Fruit fly (Drosophila melanogaster) whole organism, embryonic: ENCODE data around the gene CG9514.

Experiments used
- Atf6 ChIP-seq: fragments of 200-800 bp; sonication (Bioruptor generic); IDR thresholded peaks from 2 replicates; pipeline ENCODE4 v1.3.6; 2022; ENCODE audit warnings: missing biosample characterization, missing genetic modification characterization
- Awh ChIP-seq: fragments of 200-800 bp; sonication (Bioruptor generic); IDR thresholded peaks from 2 replicates; pipeline ENCODE4, ENCODE4 v1.3.6; 2022; ENCODE audit warnings: missing biosample characterization, missing genetic modification characterization
- CG10209 ChIP-seq: fragments of 200-800 bp; sonication (Bioruptor generic); optimal IDR thresholded peaks from 3 replicates; lab custom pipeline; 2017; ENCODE audit warnings: missing biosample characterization, mild to moderate bottlenecking, missing genetic modification characterization, missing genetic modification reagents
- CG10366 ChIP-seq: fragments of 200-800 bp; sonication (Bioruptor generic); IDR thresholded peaks from 2 replicates; pipeline ENCODE4 v1.3.6; 2022; ENCODE audit warnings: missing biosample characterization, missing genetic modification characterization
- CG10979 ChIP-seq: fragments of 200-800 bp; sonication (Bioruptor generic); optimal IDR thresholded peaks from 2 replicates; lab custom pipeline; 2018; ENCODE audit warnings: missing biosample characterization, mild to moderate bottlenecking, missing genetic modification characterization, moderate library complexity
- CG11560 ChIP-seq: fragments of 200-800 bp; sonication (Bioruptor generic); IDR thresholded peaks from 3 replicates; pipeline ENCODE4 v1.3.6; 2022; ENCODE audit warnings: missing biosample characterization, missing genetic modification characterization
- CG12219 ChIP-seq: fragments of 200-800 bp; sonication (Bioruptor generic); optimal IDR thresholded peaks from 3 replicates; lab custom pipeline; 2018; ENCODE audit warnings: missing biosample characterization, mild to moderate bottlenecking, missing genetic modification characterization
- CG12391 ChIP-seq: fragments of 200-800 bp; sonication (Bioruptor generic); optimal IDR thresholded peaks from 3 replicates; lab custom pipeline; 2018; ENCODE audit warnings: missing biosample characterization, mild to moderate bottlenecking, missing genetic modification characterization, moderate library complexity
- CG12659 ChIP-seq: fragments of 200-800 bp; sonication (Bioruptor generic); optimal IDR thresholded peaks from 3 replicates; lab custom pipeline; 2017; ENCODE audit warnings: mild to moderate bottlenecking, missing biosample characterization, missing genetic modification reagents, missing genetic modification characterization
- CG15269 ChIP-seq: fragments of 200-800 bp; sonication (Bioruptor generic); optimal IDR thresholded peaks from 2 replicates; lab custom pipeline; 2018; ENCODE audit warnings: missing biosample characterization, mild to moderate bottlenecking, missing genetic modification characterization, moderate library complexity
- CG15479 ChIP-seq: fragments of 200-800 bp; sonication (Bioruptor generic); optimal IDR thresholded peaks from 3 replicates; lab custom pipeline; 2019; ENCODE audit warnings: missing biosample characterization, mild to moderate bottlenecking, missing genetic modification characterization, moderate library complexity
- CG16863 ChIP-seq: fragments of 200-800 bp; sonication (Bioruptor generic); optimal IDR thresholded peaks from 3 replicates; lab custom pipeline; 2016; ENCODE audit warnings: missing biosample characterization, missing genetic modification characterization
- CG31365 ChIP-seq: fragments of 200-800 bp; sonication (Bioruptor generic); optimal IDR thresholded peaks from 2 replicates; lab custom pipeline; 2018; ENCODE audit warnings: missing biosample characterization, mild to moderate bottlenecking, missing genetic modification characterization
- CG3847 ChIP-seq: fragments of 200-800 bp; sonication (Bioruptor generic); IDR thresholded peaks from 2 replicates; pipeline ENCODE4 v1.3.6; 2022; ENCODE audit warnings: missing biosample characterization, missing genetic modification characterization
- CG6854 ChIP-seq: fragments of 200-800 bp; sonication (Bioruptor generic); optimal IDR thresholded peaks from 3 replicates; lab custom pipeline; 2017; ENCODE audit warnings: missing biosample characterization, mild to moderate bottlenecking, missing genetic modification characterization
- CG8089 ChIP-seq: fragments of 200-800 bp; sonication (Bioruptor generic); optimal IDR thresholded peaks from 3 replicates; lab custom pipeline; 2016; ENCODE audit warnings: missing biosample characterization, missing genetic modification characterization
- CG8290 ChIP-seq, 3 experiments: fragments of 200-800 bp; sonication (Bioruptor generic); optimal IDR thresholded peaks; 2 replicates each; lab custom pipeline; 2016 to 2019; ENCODE audit warnings: missing biosample characterization in 3 of 3, missing genetic modification characterization in 3 of 3, mild to moderate bottlenecking in 2 of 3, moderate library complexity in 1 of 3
- CG8765 ChIP-seq: fragments of 200-800 bp; sonication (Bioruptor generic); IDR thresholded peaks from 2 replicates; pipeline ENCODE4 v1.3.6; 2022; ENCODE audit warnings: missing biosample characterization, missing genetic modification characterization
- CkIIα-i1 ChIP-seq: fragments of 200-800 bp; sonication (Bioruptor generic); IDR thresholded peaks from 2 replicates; pipeline ENCODE4 v1.3.6; 2022; ENCODE audit warnings: missing biosample characterization, missing genetic modification characterization
- Doc3 ChIP-seq: fragments of 200-800 bp; sonication (Bioruptor generic); IDR thresholded peaks from 3 replicates; pipeline ENCODE4 v1.3.6; 2022; ENCODE audit warnings: missing biosample characterization, missing genetic modification characterization; ENCODE audit not compliant: partially characterized antibody
- Elba2 ChIP-seq: fragments of 200-800 bp; sonication (Bioruptor generic); optimal IDR thresholded peaks from 3 replicates; lab custom pipeline; 2016; ENCODE audit warnings: missing biosample characterization, missing genetic modification characterization
- Hey ChIP-seq: fragments of 200-800 bp; sonication (Bioruptor generic); optimal IDR thresholded peaks from 3 replicates; lab custom pipeline; 2018; ENCODE audit warnings: missing biosample characterization, mild to moderate bottlenecking, missing genetic modification characterization
- Hr39 ChIP-seq: fragments of >200 bp; optimal IDR thresholded peaks from 2 replicates; lab custom pipeline; 2017
- MBD-R2 ChIP-seq: fragments of 200-800 bp; sonication (Bioruptor generic); IDR thresholded peaks from 2 replicates; pipeline ENCODE4 v1.3.6; 2022; ENCODE audit warnings: missing biosample characterization, missing genetic modification characterization
- NFAT ChIP-seq: fragments of 200-800 bp; sonication (Bioruptor generic); IDR thresholded peaks from 2 replicates; pipeline ENCODE4 v1.3.6; 2022; ENCODE audit warnings: missing biosample characterization, missing genetic modification characterization
- Six4 ChIP-seq: fragments of 200-800 bp; sonication (Bioruptor generic); optimal IDR thresholded peaks from 2 replicates; lab custom pipeline; 2016; ENCODE audit warnings: missing biosample characterization, missing genetic modification characterization
- Ssrp ChIP-seq: fragments of 200-800 bp; sonication (Bioruptor generic); optimal IDR thresholded peaks from 2 replicates; lab custom pipeline; 2018; ENCODE audit warnings: missing biosample characterization, mild to moderate bottlenecking, missing genetic modification characterization, moderate library complexity
- Tbp ChIP-seq: fragments of >200 bp; optimal IDR thresholded peaks from 2 replicates; lab custom pipeline; 2018; ENCODE audit warnings: missing biosample characterization, missing genetic modification characterization
- abd-A ChIP-seq: fragments of 200-800 bp; sonication (Bioruptor generic); optimal IDR thresholded peaks from 3 replicates; lab custom pipeline; 2019; ENCODE audit warnings: missing biosample characterization, mild to moderate bottlenecking, missing genetic modification characterization, moderate library complexity
- chinmo ChIP-seq: fragments of 200-800 bp; sonication (Bioruptor generic); IDR thresholded peaks from 4 replicates; pipeline ENCODE4 v1.3.6; 2022; ENCODE audit warnings: missing biosample characterization, missing genetic modification characterization; ENCODE audit not compliant: partially characterized antibody
- crc ChIP-seq: fragments of 200-800 bp; sonication (Bioruptor generic); optimal IDR thresholded peaks from 2 replicates; lab custom pipeline; 2016; ENCODE audit warnings: missing biosample characterization, missing genetic modification characterization
- dm ChIP-seq: fragments of 200-800 bp; sonication (Bioruptor generic); optimal IDR thresholded peaks from 3 replicates; lab custom pipeline; 2016; ENCODE audit warnings: missing biosample characterization, missing genetic modification characterization
- dysf ChIP-seq: fragments of 200-800 bp; sonication (Bioruptor generic); IDR thresholded peaks from 3 replicates; pipeline ENCODE4 v1.3.6; 2022; ENCODE audit warnings: missing biosample characterization, missing genetic modification characterization
- fd102C ChIP-seq: fragments of 200-800 bp; sonication (Bioruptor generic); optimal IDR thresholded peaks from 2 replicates; lab custom pipeline; 2018; ENCODE audit warnings: missing biosample characterization, mild to moderate bottlenecking, missing genetic modification characterization, moderate library complexity
- gfzf ChIP-seq: fragments of 200-800 bp; sonication (Bioruptor generic); optimal IDR thresholded peaks from 2 replicates; lab custom pipeline; 2016; ENCODE audit warnings: missing biosample characterization, mild to moderate bottlenecking, missing genetic modification characterization, moderate library complexity
- insv ChIP-seq, 2 experiments: fragments of 200-800 bp; sonication (Bioruptor generic); optimal IDR thresholded peaks; 3 replicates each; lab custom pipeline; 2016 to 2018; ENCODE audit warnings: missing biosample characterization in 2 of 2, missing genetic modification characterization in 2 of 2
- kah ChIP-seq: fragments of 200-800 bp; sonication (Bioruptor generic); optimal IDR thresholded peaks from 2 replicates; lab custom pipeline; 2018; ENCODE audit warnings: missing biosample characterization, mild to moderate bottlenecking, missing genetic modification characterization
- luna ChIP-seq: fragments of 200-800 bp; sonication (Bioruptor generic); optimal IDR thresholded peaks from 2 replicates; lab custom pipeline; 2016; ENCODE audit warnings: missing biosample characterization, missing genetic modification characterization
- maf-S ChIP-seq: fragments of 200-800 bp; sonication (Bioruptor generic); optimal IDR thresholded peaks from 2 replicates; lab custom pipeline; 2016; ENCODE audit warnings: missing biosample characterization, missing genetic modification characterization
- nom ChIP-seq: fragments of 200-800 bp; sonication (Bioruptor generic); optimal IDR thresholded peaks from 2 replicates; lab custom pipeline; 2017; ENCODE audit warnings: missing biosample characterization, missing genetic modification characterization, mild to moderate bottlenecking, moderate library complexity, missing genetic modification reagents
- pho ChIP-seq: fragments of 200-800 bp; sonication (Bioruptor generic); optimal IDR thresholded peaks from 2 replicates; lab custom pipeline; 2016; ENCODE audit warnings: missing biosample characterization, missing genetic modification characterization
- ro ChIP-seq: fragments of 200-800 bp; sonication (Bioruptor generic); IDR thresholded peaks from 2 replicates; pipeline ENCODE4 v1.3.6; 2022; ENCODE audit warnings: missing biosample characterization, missing genetic modification characterization
- sens ChIP-seq: fragments of 200-800 bp; sonication (Bioruptor generic); peaks from one replicate; lab custom pipeline; 2016; ENCODE audit warnings: missing biosample characterization, missing genetic modification characterization
- sr ChIP-seq: fragments of 200-800 bp; sonication (Bioruptor generic); IDR thresholded peaks from 3 replicates; pipeline ENCODE4 v1.3.6; 2022; ENCODE audit warnings: missing biosample characterization, missing genetic modification characterization
- sug ChIP-seq: fragments of 200-800 bp; optimal IDR thresholded peaks from 2 replicates; lab custom pipeline; 2019; ENCODE audit warnings: missing biosample characterization, mild to moderate bottlenecking, missing genetic modification characterization, moderate library complexity
- tin ChIP-seq: fragments of 200-800 bp; sonication (Bioruptor generic); optimal IDR thresholded peaks from 3 replicates; lab custom pipeline; 2016; ENCODE audit warnings: missing biosample characterization, missing genetic modification characterization
- tio ChIP-seq: fragments of 200-800 bp; sonication (Bioruptor generic); optimal IDR thresholded peaks from 2 replicates; lab custom pipeline; 2017; ENCODE audit warnings: missing biosample characterization, missing genetic modification characterization, inconsistent platforms
- trh ChIP-seq: fragments of 200-800 bp; sonication (Bioruptor generic); optimal IDR thresholded peaks from 2 replicates; lab custom pipeline; 2016; ENCODE audit warnings: missing biosample characterization, missing genetic modification characterization
- tup ChIP-seq: fragments of 200-800 bp; sonication (Bioruptor generic); optimal IDR thresholded peaks from 2 replicates; lab custom pipeline; 2016; ENCODE audit warnings: missing biosample characterization, mild to moderate bottlenecking, missing genetic modification characterization, moderate library complexity
- vfl ChIP-seq: fragments of 200-800 bp; sonication (Bioruptor generic); optimal IDR thresholded peaks from 2 replicates; lab custom pipeline; 2016; ENCODE audit warnings: missing biosample characterization, missing genetic modification characterization
- zen2 ChIP-seq: fragments of 200-800 bp; sonication (Bioruptor generic); IDR thresholded peaks from 3 replicates; pipeline ENCODE4 v1.3.6; 2022; ENCODE audit warnings: missing biosample characterization, missing genetic modification characterization; ENCODE audit not compliant: partially characterized antibody

CG9514 gene

dm6 chrX:14905499-14906044, 8.9 kb upstream of the CG9514 start, which contains the start of gene CG9512 (continued):
- TF ChIP-seq CG16863 (no peak), crc (GFP tag; lab: Kevin White, UChicago) (no peak), tio (GFP tag; lab: Kevin White, UChicago) (no peak), vfl (no peak), gfzf (GFP tag; lab: Kevin White, UChicago) (no peak), Awh (GFP tag; lab: Robert Waterston, UW) (no peak), tin (GFP tag; lab: Kevin White, UChicago) (no peak), chinmo (GFP tag; lab: Robert Waterston, UW) (peak; percentile 93; the same call in 3 of the 4 replicates), Hr39 (lab: Kevin White, UChicago) (no peak), Elba2 (GFP tag; lab: Kevin White, UChicago) (no peak), CG10979 (tag; lab: Kevin White, UChicago) (no peak), NFAT (GFP tag; lab: Robert Waterston, UW) (no peak), fd102C (GFP tag; lab: Kevin White, UChicago) (no peak), CG12391 (tag; lab: Kevin White, UChicago) (no peak), CG6854 (no peak), CG15479 (GFP tag; lab: Kevin White, UChicago) (peak; percentile 11), pho (no peak), insv (GFP tag; optimal IDR thresholded peaks at IDR 0.05; lab: Kevin White, UChicago) (no peak), CG12219 (GFP tag; lab: Kevin White, UChicago) (no peak), CG11560 (tag; lab: Robert Waterston, UW) (no peak), CG10209 (GFP tag; lab: Kevin White, UChicago) (no peak), zen2 (GFP tag; lab: Robert Waterston, UW) (no peak), Hey (tag; lab: Kevin White, UChicago) (peak; percentile 82), tup (no peak), CG3847 (GFP tag; lab: Robert Waterston, UW) (no peak), Doc3 (no peak), Six4 (GFP tag; lab: Kevin White, UChicago) (no peak), dm (GFP tag; lab: Kevin White, UChicago) (no peak), ro (GFP tag; lab: Robert Waterston, UW) (no peak), CG8290 (GFP tag; optimal IDR thresholded peaks at IDR 0.05; lab: Kevin White, UChicago) (no peak), CG8290 (tag; optimal IDR thresholded peaks at IDR 0.05; lab: Kevin White, UChicago) (no peak), maf-S (GFP tag; lab: Kevin White, UChicago) (no peak), Tbp (GFP tag; lab: Kevin White, UChicago) (no peak), CG8765 (GFP tag; lab: Robert Waterston, UW) (no peak), sens (GFP tag; lab: Kevin White, UChicago) (no peak), CG12659 (GFP tag; lab: Kevin White, UChicago) (no peak), dysf (GFP tag; lab: Robert Waterston, UW) (no peak), sr (GFP tag; lab: Robert Waterston, UW) (no peak), luna (GFP tag; lab: Kevin White, UChicago) (no peak), abd-A (tag; lab: Kevin White, UChicago) (no peak), trh (GFP tag; lab: Kevin White, UChicago) (no peak), Ssrp (tag; lab: Kevin White, UChicago) (no peak), MBD-R2 (GFP tag; lab: Robert Waterston, UW) (no peak), CG8089 (GFP tag; lab: Kevin White, UChicago) (no peak), CG15269 (tag; lab: Kevin White, UChicago) (no peak), CkIIα-i1 (GFP tag; lab: Robert Waterston, UW) (no peak), nom (GFP tag; lab: Kevin White, UChicago) (no peak), CG10366 (GFP tag; lab: Robert Waterston, UW) (no peak), CG31365 (no peak), Atf6 (0 out of 2 replicates have a peak, but pooled peaks have one; percentile 8), kah (GFP tag; lab: Kevin White, UChicago) (no peak), sug (peak; percentile 98)
